Worm (Caenorhabditis elegans) whole organism, early embryonic: ENCODE data around the gene str-83.

Experiments
- ama-1 ChIP-seq: fragments of 150-350 bp; optimal IDR thresholded peaks from 2 replicates; lab custom pipeline; 2014
- flt-1 ChIP-seq: fragments of 200-800 bp; sonication (Bioruptor generic); IDR thresholded peaks from 2 replicates; pipeline ENCODE4 v1.3.6; 2022; ENCODE audit warnings: missing genetic modification characterization, missing compliant biosample characterization
- hmbx-1 ChIP-seq: sonication (generic microtip); optimal IDR thresholded peaks from 2 replicates; lab custom pipeline; 2016; ENCODE audit warnings: mild to moderate bottlenecking, missing genetic modification characterization, missing compliant biosample characterization
- tbx-11 ChIP-seq: fragments of 200-800 bp; sonication (Bioruptor generic); IDR thresholded peaks from 2 replicates; pipeline ENCODE4 v1.3.6; 2022; ENCODE audit warnings: missing genetic modification characterization, missing compliant biosample characterization

ce11 chrV:4005219-4005618 is 28.2 kb downstream of the str-83 start, which contains the start of gene srh-8:
- TF ChIP-seq flt-1 (GFP tag; lab: Robert Waterston, UW) (no peak), ama-1 (no peak), tbx-11 (GFP tag; lab: Robert Waterston, UW) (no peak), hmbx-1 (tag; lab: Kevin White, UChicago) (no peak)
